Worm (Caenorhabditis elegans) whole organism, L3 larva: ENCODE measurements around the gene K09H11.15.

Experiments
- R02D3.7 ChIP-seq: fragments of 150-350 bp; optimal IDR thresholded peaks from 2 replicates; lab custom pipeline; 2014; ENCODE audit warnings: missing biosample characterization, missing genetic modification characterization
- ama-1 ChIP-seq: fragments of 150-350 bp; optimal IDR thresholded peaks from 2 replicates; lab custom pipeline; 2018
- daf-12 ChIP-seq: fragments of 150-350 bp; optimal IDR thresholded peaks from 2 replicates; lab custom pipeline; 2014; ENCODE audit warnings: missing biosample characterization, missing genetic modification reagents, missing genetic modification characterization
- elt-1 ChIP-seq: fragments of 150-350 bp; optimal IDR thresholded peaks from 2 replicates; lab custom pipeline; 2014; ENCODE audit warnings: missing biosample characterization, missing genetic modification characterization
- elt-3 ChIP-seq, 3 experiments: fragments of 150-350 bp in 1 of 3; sonication (generic microtip) in 2 of 3; optimal IDR thresholded peaks; 2 replicates in 2 of 3; 4 replicates in 1 of 3; lab custom pipeline; 2014 to 2017; ENCODE audit warnings: missing biosample characterization in 3 of 3, missing genetic modification characterization in 3 of 3
- lin-15B ChIP-seq: fragments of 150-350 bp; optimal IDR thresholded peaks from 2 replicates; lab custom pipeline; 2014; ENCODE audit warnings: missing biosample characterization, missing genetic modification characterization
- lsy-12 ChIP-seq: sonication (generic microtip); optimal IDR thresholded peaks from 2 replicates; lab custom pipeline; 2016; ENCODE audit warnings: mild to moderate bottlenecking, missing genetic modification characterization, missing compliant biosample characterization
- nhr-11 ChIP-seq: fragments of 150-350 bp; optimal IDR thresholded peaks from 2 replicates; lab custom pipeline; 2014; ENCODE audit warnings: missing biosample characterization, missing genetic modification characterization
- nhr-25 ChIP-seq: sonication (generic microtip); optimal IDR thresholded peaks from 2 replicates; lab custom pipeline; 2017; ENCODE audit warnings: missing biosample characterization, missing genetic modification characterization
- nhr-28 ChIP-seq: fragments of 150-350 bp; optimal IDR thresholded peaks from 2 replicates; lab custom pipeline; 2014; ENCODE audit warnings: missing biosample characterization, missing genetic modification characterization
- nhr-77 ChIP-seq: fragments of 150-350 bp; optimal IDR thresholded peaks from 2 replicates; lab custom pipeline; 2014; ENCODE audit warnings: missing biosample characterization, missing genetic modification characterization
- tbx-2 ChIP-seq: sonication (generic microtip); optimal IDR thresholded peaks from 2 replicates; lab custom pipeline; 2016; ENCODE audit warnings: mild to moderate bottlenecking, missing genetic modification characterization, missing compliant biosample characterization

ce11 chrV:5760132-5760531, 29.4 kb upstream of the K09H11.15 start, which contains the start of gene C53A3.1:
- no peak for TF ChIP-seq elt-1 (tag; lab: Kevin White, UChicago)
- TF ChIP-seq nhr-11 (tag; lab: Kevin White, UChicago), result no peak
- TF ChIP-seq nhr-25, result no peak
- no peak for TF ChIP-seq tbx-2 (tag; lab: Kevin White, UChicago)
- TF ChIP-seq nhr-28 (tag; lab: Kevin White, UChicago), result no peak
- TF ChIP-seq elt-3 (tag; optimal IDR thresholded peaks at IDR 0.05; lab: Kevin White, UChicago), result no peak
- TF ChIP-seq nhr-77 (tag; lab: Kevin White, UChicago), result no peak
- no peak for TF ChIP-seq lin-15B (tag; lab: Kevin White, UChicago)
- no peak for TF ChIP-seq R02D3.7
- TF ChIP-seq lsy-12 (tag; lab: Kevin White, UChicago), result no peak
- TF ChIP-seq daf-12, result no peak
- no peak for TF ChIP-seq ama-1 (lab: Kevin White, UChicago)
